Fruit fly (Drosophila melanogaster) whole organism: ENCODE measurements around the gene MESR6.

Experiments used
- CG8478 ChIP-seq: fragments of >200 bp; optimal IDR thresholded peaks from 2 replicates; lab custom pipeline; 2018; ENCODE audit warnings: inconsistent platforms
- Dll ChIP-seq: fragments of >200 bp; optimal IDR thresholded peaks from 2 replicates; lab custom pipeline; 2017

DNA sequence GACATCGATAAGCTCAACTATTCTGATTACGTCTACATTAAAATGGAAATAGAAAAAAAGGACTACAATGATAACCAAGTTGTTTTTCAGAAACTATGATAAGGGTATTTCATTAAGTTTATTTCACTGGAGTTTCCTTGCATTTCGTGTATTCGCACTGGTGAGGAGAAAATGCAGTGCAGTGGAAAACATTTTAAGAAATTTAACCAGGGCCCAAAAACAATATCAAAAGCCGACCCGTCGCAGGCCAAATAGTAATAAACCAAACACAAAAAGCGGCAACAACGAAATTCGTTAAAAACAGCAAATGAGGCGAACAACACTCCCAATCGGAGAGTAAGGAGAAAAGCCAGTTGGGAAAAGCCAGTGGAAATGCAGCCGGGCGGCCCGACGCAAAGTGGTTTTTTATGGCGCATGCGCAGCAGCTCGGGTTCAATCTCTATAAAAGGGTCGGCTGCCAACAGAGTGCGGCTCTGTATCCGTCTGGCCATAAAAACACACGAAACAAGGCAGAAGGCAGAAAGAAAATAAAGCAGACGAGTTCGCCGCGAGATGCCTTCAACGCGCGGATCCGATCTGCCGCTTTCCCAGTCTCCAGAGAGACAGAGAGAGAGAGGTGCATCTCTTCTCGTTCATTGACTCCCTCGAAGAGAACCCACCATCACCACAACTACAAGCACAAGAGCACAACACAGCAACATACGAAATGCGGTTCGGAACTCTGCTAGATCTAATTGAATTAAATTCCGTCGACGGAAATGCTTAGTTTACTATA is 11.4 kb upstream of the MESR6 start:
- TF ChIP-seq CG8478 (lab: Kevin White, UChicago) (no peak), Dll (lab: Kevin White, UChicago) (no peak)
